Worm (Caenorhabditis elegans): Measurements from ENCODE around the gene W08E12.6.

Gene W08E12.6

DNA sequence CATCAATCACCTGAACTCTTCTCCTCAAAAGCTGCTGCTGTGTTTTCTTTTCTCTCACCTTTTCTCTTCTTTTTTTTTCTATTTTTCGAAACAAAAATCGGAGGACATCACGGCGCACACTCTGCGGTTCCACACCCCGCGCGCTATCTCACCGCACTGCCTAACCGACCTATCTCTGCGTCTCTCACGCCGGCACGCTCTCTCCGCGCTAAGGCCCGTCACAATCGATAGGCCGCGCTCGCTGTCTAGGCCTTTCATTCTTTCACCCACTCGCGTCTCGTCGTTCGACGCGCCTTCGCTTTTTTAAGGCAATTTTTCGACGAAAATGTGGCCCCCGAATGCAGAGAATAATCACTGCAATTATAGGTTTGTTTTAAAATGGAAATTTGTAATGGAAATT is 12.8 kb downstream of the W08E12.6 start, which contains the start of gene zip-11 (continued):
- TF ChIP-seq dpl-1 (GFP tag; optimal IDR thresholded peaks at IDR 0.05) (peak; percentile 6 to 57 (median 49)), nhr-85 (tag) (peak; percentile 62), ceh-8 (GFP tag; optimal IDR thresholded peaks at IDR 0.05) (no peak), mdl-1 (tag; optimal IDR thresholded peaks at IDR 0.05) (peak in 1 of 2 experiments; percentile 17), isw-1 (GFP tag; IDR thresholded peaks at IDR 0.05) (peak; percentile 34), ces-1 (GFP tag; optimal IDR thresholded peaks at IDR 0.05) (no peak), ets-5 (GFP tag; IDR thresholded peaks at IDR 0.05) (no peak), nhr-47 (tag; optimal IDR thresholded peaks at IDR 0.05) (peak; percentile 76), mep-1 (tag; optimal IDR thresholded peaks at IDR 0.05) (peak; percentile 61), ceh-63 (GFP tag; optimal IDR thresholded peaks at IDR 0.05) (no peak), nhr-28 (tag; optimal IDR thresholded peaks at IDR 0.05) (no peak), egl-27 (tag; optimal IDR thresholded peaks at IDR 0.05) (no peak), jun-1 (tag; optimal IDR thresholded peaks at IDR 0.05) (peak; percentile 42), zag-1 (tag; optimal IDR thresholded peaks at IDR 0.05) (no peak), ztf-4 (tag; optimal IDR thresholded peaks at IDR 0.05) (no peak), C16A3.4 (tag; optimal IDR thresholded peaks at IDR 0.05) (no peak), nhr-12 (tag; optimal IDR thresholded peaks at IDR 0.05) (no peak), unc-30 (tag; optimal IDR thresholded peaks at IDR 0.05) (no peak), hlh-17 (GFP tag; optimal IDR thresholded peaks at IDR 0.05; ENCODE audit: borderline replicate concordance) (no peak), F16B12.6 (tag; optimal IDR thresholded peaks at IDR 0.05) (peak; percentile 40), sox-4 (tag; optimal IDR thresholded peaks at IDR 0.05) (no peak), C04F5.9 (tag; optimal IDR thresholded peaks at IDR 0.05) (peak; percentile 8), nhr-20 (tag; optimal IDR thresholded peaks at IDR 0.05) (peak; percentile 75), efl-1 (optimal IDR thresholded peaks at IDR 0.05) (peak; percentile 69 to 79), efl-1 (GFP tag; optimal IDR thresholded peaks at IDR 0.05 in 1 of 2) (peak; percentile 59 to 96), lin-15B (tag; optimal IDR thresholded peaks at IDR 0.05) (no peak), elt-2 (tag; optimal IDR thresholded peaks at IDR 0.05) (no peak), hpl-2 (GFP tag; optimal IDR thresholded peaks at IDR 0.05) (no peak), nhr-90 (tag; optimal IDR thresholded peaks at IDR 0.05; ENCODE audit: poor library complexity) (peak; percentile 69), ceh-88 (GFP tag; IDR thresholded peaks at IDR 0.05) (no peak), snpc-4 (tag; optimal IDR thresholded peaks at IDR 0.05) (peak; percentile 10), snu-23 (GFP tag; optimal IDR thresholded peaks at IDR 0.05) (peak; percentile 82), pag-3 (tag; optimal IDR thresholded peaks at IDR 0.05; ENCODE audit: borderline replicate concordance, insufficient read depth) (no peak), irx-1 (tag; optimal IDR thresholded peaks at IDR 0.05) (peak; percentile 33), nhr-76 (tag; optimal IDR thresholded peaks at IDR 0.05) (no peak), ceh-82 (tag; optimal IDR thresholded peaks at IDR 0.05) (peak; percentile 36 to 65 (median 63)), mef-2 (tag; optimal IDR thresholded peaks at IDR 0.05) (no peak), swsn-7 (tag; optimal IDR thresholded peaks at IDR 0.05) (peak; percentile 63), fos-1 (tag; optimal IDR thresholded peaks at IDR 0.05) (peak; percentile 2), nhr-84 (tag; optimal IDR thresholded peaks at IDR 0.05) (no peak), aly-2 (tag; optimal IDR thresholded peaks at IDR 0.05) (no peak), fkh-4 (tag; optimal IDR thresholded peaks at IDR 0.05; ENCODE audit: borderline replicate concordance) (no peak), unc-130 (tag; optimal IDR thresholded peaks at IDR 0.05) (no peak), lin-14 (GFP tag; optimal IDR thresholded peaks at IDR 0.05) (peak; percentile 95), lsy-2 (tag; optimal IDR thresholded peaks at IDR 0.05) (peak; percentile 64 to 78), mab-9 (GFP tag; IDR thresholded peaks at IDR 0.05) (no peak), xbp-1 (tag; optimal IDR thresholded peaks at IDR 0.05) (peak; percentile 50), fkh-10 (GFP tag; optimal IDR thresholded peaks at IDR 0.05) (no peak), tbx-2 (tag; optimal IDR thresholded peaks at IDR 0.05) (peak; percentile 72), unc-62 (GFP tag; optimal IDR thresholded peaks at IDR 0.05) (no peak), aha-1 (tag; optimal IDR thresholded peaks at IDR 0.05) (no peak), lin-13 (GFP tag; optimal IDR thresholded peaks at IDR 0.05) (no peak), sptf-1 (tag; optimal IDR thresholded peaks at IDR 0.05) (no peak), fkh-8 (tag; optimal IDR thresholded peaks at IDR 0.05) (peak; percentile 12)
